Worm (Caenorhabditis elegans) whole organism, L4 larva: ENCODE results near the gene R05H10.7.

ENCODE experiments used
- F10B5.3 ChIP-seq: sonication (generic microtip); optimal IDR thresholded peaks from 2 replicates; lab custom pipeline; 2016; ENCODE audit warnings: mild to moderate bottlenecking, missing genetic modification characterization, missing compliant biosample characterization
- T26A8.4 ChIP-seq: fragments of 200-800 bp; sonication (Bioruptor generic); IDR thresholded peaks from 2 replicates; pipeline ENCODE4 v1.3.6; 2022; ENCODE audit warnings: missing genetic modification characterization, missing compliant biosample characterization
- mdl-1 ChIP-seq, 2 experiments: fragments of 150-350 bp in 1 of 2; sonication (generic microtip) in 1 of 2; optimal IDR thresholded peaks; 2 replicates each; lab custom pipeline; 2014 to 2017; ENCODE audit warnings: missing biosample characterization in 2 of 2, missing genetic modification characterization in 2 of 2
- mxl-3 ChIP-seq: fragments of 200-800 bp; sonication (Bioruptor generic); optimal IDR thresholded peaks from 2 replicates; lab custom pipeline; 2018; ENCODE audit warnings: mild to moderate bottlenecking, missing genetic modification characterization, missing compliant biosample characterization
- nhr-11 ChIP-seq: fragments of 150-350 bp; optimal IDR thresholded peaks from 2 replicates; lab custom pipeline; 2014; ENCODE audit warnings: missing biosample characterization, missing genetic modification characterization
- nhr-76 ChIP-seq: fragments of 150-350 bp; optimal IDR thresholded peaks from 2 replicates; lab custom pipeline; 2014; ENCODE audit warnings: missing biosample characterization, missing genetic modification characterization
- ztf-7 ChIP-seq: fragments of 150-350 bp; optimal IDR thresholded peaks from 2 replicates; lab custom pipeline; 2014; ENCODE audit warnings: missing biosample characterization, missing genetic modification characterization

DNA sequence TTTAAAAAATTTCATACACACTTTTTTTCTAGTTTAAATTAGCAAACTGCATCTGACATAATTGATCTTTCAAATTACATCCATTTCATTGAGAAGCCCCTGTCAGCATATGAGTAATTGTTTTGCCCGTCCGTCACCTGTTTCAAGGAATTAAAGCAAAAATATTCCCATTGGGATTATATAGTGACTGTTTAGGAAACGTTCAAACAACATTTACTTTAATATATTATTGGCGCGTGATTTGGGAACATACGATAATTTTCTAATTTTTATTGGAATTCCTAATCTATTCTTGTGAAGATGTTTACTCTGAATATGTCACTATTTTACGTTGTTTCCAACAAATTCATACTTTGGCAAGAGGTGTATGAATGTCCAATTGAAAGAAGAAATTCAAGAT is 49.6 kb upstream of the R05H10.7 start, which contains the start of gene srt-11:
- no peak for TF ChIP-seq mdl-1 (tag; optimal IDR thresholded peaks at IDR 0.05; lab: Kevin White, UChicago)
- no peak for TF ChIP-seq F10B5.3 (tag; lab: Kevin White, UChicago)
- TF ChIP-seq nhr-76 (tag; lab: Kevin White, UChicago): no peak
- TF ChIP-seq T26A8.4 (GFP tag; lab: Robert Waterston, UW): no peak
- TF ChIP-seq nhr-11 (tag; lab: Kevin White, UChicago): no peak
- no peak for TF ChIP-seq ztf-7 (tag; lab: Kevin White, UChicago)
- TF ChIP-seq mxl-3 (GFP tag; lab: Kevin White, UChicago): no peak
